Fruit fly (Drosophila melanogaster) whole organism, embryonic: ENCODE measurements around the gene CG31817.

Source experiments
- Asciz ChIP-seq: fragments of 200-800 bp; sonication (Bioruptor generic); optimal IDR thresholded peaks from 2 replicates; lab custom pipeline; 2017; ENCODE audit warnings: missing biosample characterization, mild to moderate bottlenecking, missing genetic modification characterization, missing genetic modification reagents
- Blimp-1 ChIP-seq: fragments of 200-800 bp; sonication (Bioruptor generic); optimal IDR thresholded peaks from 3 replicates; lab custom pipeline; 2018; ENCODE audit warnings: missing biosample characterization, missing genetic modification characterization, mild to moderate bottlenecking, moderate library complexity, missing genetic modification reagents
- CG10431 ChIP-seq: fragments of 200-800 bp; sonication (Bioruptor generic); optimal IDR thresholded peaks from 3 replicates; lab custom pipeline; 2018; ENCODE audit warnings: missing biosample characterization, mild to moderate bottlenecking, missing genetic modification characterization
- CG11456 ChIP-seq: fragments of 200-800 bp; sonication (Bioruptor generic); IDR thresholded peaks from 3 replicates; pipeline ENCODE4 v1.3.6; 2022; ENCODE audit warnings: missing biosample characterization, missing genetic modification characterization
- CG12155 ChIP-seq: fragments of 200-800 bp; sonication (Bioruptor generic); optimal IDR thresholded peaks from 3 replicates; lab custom pipeline; 2016; ENCODE audit warnings: missing biosample characterization, missing genetic modification characterization
- CG13424 ChIP-seq: fragments of 200-800 bp; sonication (Bioruptor generic); optimal IDR thresholded peaks from 2 replicates; lab custom pipeline; 2019; ENCODE audit warnings: missing biosample characterization, mild to moderate bottlenecking, missing genetic modification characterization, moderate library complexity
- CG14441 ChIP-seq: fragments of 200-800 bp; sonication (Bioruptor generic); IDR thresholded peaks from 2 replicates; pipeline ENCODE4 v1.3.6; 2022; ENCODE audit warnings: missing biosample characterization, missing genetic modification characterization
- CG14965 ChIP-seq: fragments of 200-800 bp; sonication (Bioruptor generic); optimal IDR thresholded peaks from 2 replicates; lab custom pipeline; 2016; ENCODE audit warnings: missing biosample characterization, missing genetic modification characterization, borderline replicate concordance
- CG1602 ChIP-seq: fragments of 200-800 bp; sonication (Bioruptor generic); optimal IDR thresholded peaks from 3 replicates; lab custom pipeline; 2016; ENCODE audit warnings: missing biosample characterization, missing genetic modification characterization
- CG16779 ChIP-seq: fragments of 200-800 bp; sonication (Bioruptor generic); IDR thresholded peaks from 2 replicates; pipeline ENCODE4 v1.3.6; 2022; ENCODE audit warnings: missing biosample characterization, missing genetic modification characterization
- CG17328 ChIP-seq: fragments of 200-800 bp; sonication (Bioruptor generic); IDR thresholded peaks from 2 replicates; pipeline ENCODE4 v1.3.6; 2022; ENCODE audit warnings: missing biosample characterization, missing genetic modification characterization
- CG17359 ChIP-seq: fragments of 200-800 bp; sonication (Bioruptor generic); optimal IDR thresholded peaks from 3 replicates; lab custom pipeline; 2018; ENCODE audit warnings: missing biosample characterization, mild to moderate bottlenecking, missing genetic modification characterization, moderate library complexity
- CG17385 ChIP-seq: fragments of 200-800 bp; sonication (Bioruptor generic); optimal IDR thresholded peaks from 3 replicates; lab custom pipeline; 2018; ENCODE audit warnings: missing biosample characterization, mild to moderate bottlenecking, missing genetic modification characterization
- CG17829 ChIP-seq: fragments of 200-800 bp; optimal IDR thresholded peaks from 2 replicates; lab custom pipeline; 2019; ENCODE audit warnings: missing biosample characterization, mild to moderate bottlenecking, missing genetic modification characterization, moderate library complexity
- CG18011 ChIP-seq: fragments of 200-800 bp; sonication (Bioruptor generic); optimal IDR thresholded peaks from 2 replicates; lab custom pipeline; 2017; ENCODE audit warnings: missing biosample characterization, missing genetic modification characterization, mild to moderate bottlenecking, moderate library complexity, missing genotype
- CG2712 ChIP-seq: fragments of 200-800 bp; optimal IDR thresholded peaks from 3 replicates; lab custom pipeline; 2019; ENCODE audit warnings: missing biosample characterization, mild to moderate bottlenecking, missing genetic modification characterization, moderate library complexity
- CG3065 ChIP-seq: fragments of 200-800 bp; sonication (Bioruptor generic); optimal IDR thresholded peaks from 2 replicates; lab custom pipeline; 2016; ENCODE audit warnings: missing biosample characterization, missing genetic modification characterization
- CG6254 ChIP-seq: fragments of 200-800 bp; sonication (Bioruptor generic); optimal IDR thresholded peaks from 3 replicates; lab custom pipeline; 2017; ENCODE audit warnings: mild to moderate bottlenecking, missing biosample characterization, missing genetic modification reagents, missing genetic modification characterization
- CG7556 ChIP-seq: fragments of 200-800 bp; sonication (Bioruptor generic); optimal IDR thresholded peaks from 2 replicates; lab custom pipeline; 2017; ENCODE audit warnings: missing biosample characterization, mild to moderate bottlenecking, missing genetic modification characterization
- CG8281 ChIP-seq: fragments of 200-800 bp; sonication (Bioruptor generic); optimal IDR thresholded peaks from 2 replicates; lab custom pipeline; 2018; ENCODE audit warnings: missing biosample characterization, mild to moderate bottlenecking, missing genetic modification characterization, moderate library complexity
- CG8388 ChIP-seq: fragments of 200-800 bp; sonication (Bioruptor generic); optimal IDR thresholded peaks from 2 replicates; lab custom pipeline; 2019; ENCODE audit warnings: missing biosample characterization, mild to moderate bottlenecking, missing genetic modification characterization, moderate library complexity
- CG8478 ChIP-seq: fragments of >200 bp; optimal IDR thresholded peaks from 2 replicates; lab custom pipeline; 2018
- CG9797 ChIP-seq: fragments of 200-800 bp; sonication (Bioruptor generic); optimal IDR thresholded peaks from 3 replicates; lab custom pipeline; 2018; ENCODE audit warnings: missing biosample characterization, mild to moderate bottlenecking, missing genetic modification characterization
- E2f1 ChIP-seq: fragments of 200-800 bp; sonication (Bioruptor generic); IDR thresholded peaks from 2 replicates; pipeline ENCODE4 v1.3.6; 2022; ENCODE audit warnings: missing biosample characterization, missing genetic modification characterization
- ERR ChIP-seq: fragments of 200-800 bp; sonication (Bioruptor generic); optimal IDR thresholded peaks from 2 replicates; lab custom pipeline; 2016; ENCODE audit warnings: missing biosample characterization, missing genetic modification characterization
- HmgZ ChIP-seq: fragments of 200-800 bp; sonication (Bioruptor generic); optimal IDR thresholded peaks from 2 replicates; lab custom pipeline; 2018; ENCODE audit warnings: missing biosample characterization, mild to moderate bottlenecking, missing genetic modification characterization
- Jarid2 ChIP-seq: fragments of 200-800 bp; sonication (Bioruptor generic); optimal IDR thresholded peaks from 3 replicates; lab custom pipeline; 2017; ENCODE audit warnings: mild to moderate bottlenecking, missing biosample characterization, missing genetic modification reagents, missing genetic modification characterization
- MBD-R2 ChIP-seq: fragments of 200-800 bp; sonication (Bioruptor generic); IDR thresholded peaks from 2 replicates; pipeline ENCODE4 v1.3.6; 2022; ENCODE audit warnings: missing biosample characterization, missing genetic modification characterization
- Mad ChIP-seq: fragments of 200-800 bp; sonication (Bioruptor generic); optimal IDR thresholded peaks from 2 replicates; lab custom pipeline; 2016; ENCODE audit warnings: missing biosample characterization, missing genetic modification characterization
- Nf-YC ChIP-seq: fragments of 200-800 bp; optimal IDR thresholded peaks from 3 replicates; lab custom pipeline; 2019; ENCODE audit warnings: missing biosample characterization, mild to moderate bottlenecking, missing genetic modification characterization, moderate library complexity
- Sox102F ChIP-seq: fragments of 200-800 bp; sonication (Bioruptor generic); optimal IDR thresholded peaks from 2 replicates; lab custom pipeline; 2018; ENCODE audit warnings: missing biosample characterization, mild to moderate bottlenecking, missing genetic modification characterization, moderate library complexity
- Ssrp ChIP-seq: fragments of 200-800 bp; sonication (Bioruptor generic); optimal IDR thresholded peaks from 2 replicates; lab custom pipeline; 2018; ENCODE audit warnings: missing biosample characterization, mild to moderate bottlenecking, missing genetic modification characterization, moderate library complexity
- Trl ChIP-seq, 3 experiments: fragments of >200 bp in 2 of 3; fragments of 200-800 bp in 1 of 3; sonication (Bioruptor generic) in 1 of 3; optimal IDR thresholded peaks; 2 replicates in 1 of 3; 3 replicates in 2 of 3; lab custom pipeline; 2016 to 2017; ENCODE audit warnings: missing biosample characterization in 1 of 3, missing genetic modification characterization in 1 of 3
- Xrp1 ChIP-seq: fragments of 200-800 bp; sonication (Bioruptor generic); IDR thresholded peaks from 2 replicates; pipeline ENCODE4 v1.3.6; 2022; ENCODE audit warnings: missing biosample characterization, missing genetic modification characterization
- al ChIP-seq: fragments of 200-800 bp; sonication (Bioruptor generic); IDR thresholded peaks from 2 replicates; pipeline ENCODE4 v1.3.6; 2022; ENCODE audit warnings: missing biosample characterization, missing genetic modification characterization
- bowl ChIP-seq: fragments of 200-800 bp; sonication (Bioruptor generic); IDR thresholded peaks from 2 replicates; pipeline ENCODE4 v1.3.6; 2022; ENCODE audit warnings: missing biosample characterization, missing genetic modification characterization
- br ChIP-seq: fragments of >200 bp; optimal IDR thresholded peaks from 2 replicates; lab custom pipeline; 2017
- cas ChIP-seq: fragments of 200-800 bp; sonication (Bioruptor generic); IDR thresholded peaks from 2 replicates; pipeline ENCODE4 v1.3.6; 2022; ENCODE audit warnings: missing biosample characterization, missing genetic modification characterization
- ci ChIP-seq: fragments of 200-800 bp; sonication (Bioruptor generic); IDR thresholded peaks from 3 replicates; pipeline ENCODE4 v1.3.6; 2022; ENCODE audit warnings: missing biosample characterization, missing genetic modification characterization
- dm ChIP-seq: fragments of 200-800 bp; sonication (Bioruptor generic); optimal IDR thresholded peaks from 3 replicates; lab custom pipeline; 2016; ENCODE audit warnings: missing biosample characterization, missing genetic modification characterization
- dmrt11E ChIP-seq: fragments of 200-800 bp; sonication (Bioruptor generic); optimal IDR thresholded peaks from 3 replicates; lab custom pipeline; 2018; ENCODE audit warnings: missing biosample characterization, mild to moderate bottlenecking, missing genetic modification characterization, moderate library complexity
- ems ChIP-seq: fragments of 200-800 bp; sonication (Bioruptor generic); optimal IDR thresholded peaks from 3 replicates; lab custom pipeline; 2016; ENCODE audit warnings: missing biosample characterization, missing genetic modification characterization
- esg ChIP-seq: fragments of 200-800 bp; sonication (Bioruptor generic); conservative IDR thresholded peaks from 2 replicates; pipeline ENCODE4 v1.3.6; 2022; ENCODE audit warnings: missing biosample characterization, missing genetic modification characterization
- eyg ChIP-seq: fragments of 200-800 bp; sonication (Bioruptor generic); optimal IDR thresholded peaks from 3 replicates; lab custom pipeline; 2016; ENCODE audit warnings: missing biosample characterization, missing genetic modification characterization
- gsb-n ChIP-seq: fragments of 200-800 bp; sonication (Bioruptor generic); optimal IDR thresholded peaks from 3 replicates; lab custom pipeline; 2018; ENCODE audit warnings: missing biosample characterization, mild to moderate bottlenecking, missing genetic modification characterization
- run ChIP-seq: fragments of 200-800 bp; sonication (Bioruptor generic); optimal IDR thresholded peaks from 3 replicates; lab custom pipeline; 2018; ENCODE audit warnings: missing biosample characterization, mild to moderate bottlenecking, missing genetic modification characterization
- sob ChIP-seq: fragments of 200-800 bp; sonication (Bioruptor generic); IDR thresholded peaks from 2 replicates; pipeline ENCODE4 v1.3.6; 2022; ENCODE audit warnings: missing biosample characterization, missing genetic modification characterization
- sqz ChIP-seq: fragments of 200-800 bp; sonication (Bioruptor generic); optimal IDR thresholded peaks from 3 replicates; lab custom pipeline; 2018; ENCODE audit warnings: missing biosample characterization, mild to moderate bottlenecking, missing genetic modification characterization
- twi ChIP-seq: fragments of 200-800 bp; optimal IDR thresholded peaks from 2 replicates; lab custom pipeline; 2019; ENCODE audit warnings: missing biosample characterization, mild to moderate bottlenecking, missing genetic modification characterization, moderate library complexity
- wek ChIP-seq: fragments of 200-800 bp; sonication (Bioruptor generic); optimal IDR thresholded peaks from 3 replicates; lab custom pipeline; 2018; ENCODE audit warnings: missing biosample characterization, mild to moderate bottlenecking, missing genetic modification characterization, moderate library complexity
- wor ChIP-seq: fragments of 200-800 bp; sonication (Bioruptor generic); IDR thresholded peaks from 2 replicates; pipeline ENCODE4 v1.3.6; 2022; ENCODE audit warnings: missing biosample characterization, missing genetic modification characterization
- zfh2 ChIP-seq: fragments of 200-800 bp; sonication (Bioruptor generic); optimal IDR thresholded peaks from 2 replicates; lab custom pipeline; 2016; ENCODE audit warnings: missing biosample characterization, missing genetic modification characterization

The CG31817 gene

DNA sequence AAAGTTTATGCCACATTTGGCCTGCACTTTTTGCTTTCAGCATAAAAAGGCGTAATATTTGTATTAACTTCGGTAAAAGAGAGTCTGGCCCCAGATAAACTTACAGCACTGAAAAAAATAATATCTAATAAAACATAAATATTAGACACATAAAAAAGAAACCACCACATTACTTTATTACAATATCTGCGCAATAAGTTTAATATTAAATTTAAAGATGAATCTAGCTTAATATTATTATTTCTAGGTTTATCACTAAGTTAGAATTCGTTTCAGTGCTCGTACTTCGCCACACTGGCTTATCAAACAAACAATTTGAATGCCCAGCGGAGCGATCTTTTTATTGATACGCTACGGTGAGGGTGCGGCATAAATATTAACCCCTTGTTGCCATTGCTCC is 20.2 kb upstream of the CG31817 start (continued):
- no peak for TF ChIP-seq CG18011 (GFP tag; lab: Kevin White, UChicago)
- TF ChIP-seq esg (GFP tag; lab: Robert Waterston, UW) = peak; percentile 31
- TF ChIP-seq CG14965 (GFP tag; lab: Kevin White, UChicago) = no peak
- TF ChIP-seq twi (tag; lab: Kevin White, UChicago) = peak; percentile 13
- no peak for TF ChIP-seq wek
- no peak for TF ChIP-seq CG1602 (GFP tag; lab: Kevin White, UChicago)
- TF ChIP-seq HmgZ (tag; lab: Kevin White, UChicago) = no peak
- no peak for TF ChIP-seq CG10431 (GFP tag; lab: Kevin White, UChicago)
- TF ChIP-seq dmrt11E (tag; lab: Kevin White, UChicago) = peak; percentile 40
- no peak for TF ChIP-seq CG3065 (GFP tag; lab: Kevin White, UChicago)
- 0 out of 2 replicates have a peak, but pooled peaks have one; percentile 22 for TF ChIP-seq CG17328
- no peak for TF ChIP-seq CG16779 (GFP tag; lab: Robert Waterston, UW)
- no peak for TF ChIP-seq eyg
- peak; percentile 57 for TF ChIP-seq Blimp-1
- TF ChIP-seq E2f1 (GFP tag; lab: Robert Waterston, UW) = peak; percentile 49
- no peak for TF ChIP-seq CG8281 (tag; lab: Kevin White, UChicago)
- TF ChIP-seq sob = no peak
- TF ChIP-seq Xrp1 (GFP tag; lab: Robert Waterston, UW) = peak; percentile 54; the same call in 1 of the 2 replicates
- TF ChIP-seq CG9797 (GFP tag; lab: Kevin White, UChicago) = no peak
- no peak for TF ChIP-seq dm (GFP tag; lab: Kevin White, UChicago)
- TF ChIP-seq CG8388 (GFP tag; lab: Kevin White, UChicago) = peak; percentile 37
- peak; percentile 33; the same call in 1 of the 3 replicates for TF ChIP-seq ci (GFP tag; lab: Robert Waterston, UW)
- peak; percentile 5 for TF ChIP-seq CG17385 (GFP tag; lab: Kevin White, UChicago)
- no peak for TF ChIP-seq Nf-YC
- TF ChIP-seq ems = no peak
- no peak for TF ChIP-seq al
- TF ChIP-seq CG7556 (GFP tag; lab: Kevin White, UChicago) = peak; percentile 18
- peak; percentile 72 for TF ChIP-seq gsb-n (tag; lab: Kevin White, UChicago)
- no peak for TF ChIP-seq CG8478
- TF ChIP-seq Trl (optimal IDR thresholded peaks at IDR 0.05; lab: Kevin White, UChicago) = no peak
- no peak for TF ChIP-seq Trl (GFP tag; optimal IDR thresholded peaks at IDR 0.05; lab: Kevin White, UChicago)
- TF ChIP-seq br (lab: Kevin White, UChicago) = no peak
- TF ChIP-seq Jarid2 (GFP tag; lab: Kevin White, UChicago) = no peak
- TF ChIP-seq Asciz (GFP tag; lab: Kevin White, UChicago) = peak; percentile 18
- no peak for TF ChIP-seq CG14441
- TF ChIP-seq ERR (GFP tag; lab: Kevin White, UChicago) = no peak
- no peak for TF ChIP-seq MBD-R2 (GFP tag; lab: Robert Waterston, UW)
- TF ChIP-seq wor (GFP tag; lab: Robert Waterston, UW) = no peak
- no peak for TF ChIP-seq Mad (GFP tag; lab: Kevin White, UChicago)
- TF ChIP-seq CG17359 (tag; lab: Kevin White, UChicago) = peak; percentile 47
- peak; percentile 30 for TF ChIP-seq CG6254
- peak; percentile 1 for TF ChIP-seq Ssrp
- TF ChIP-seq sqz = peak; percentile 37
- no peak for TF ChIP-seq CG12155 (GFP tag; lab: Kevin White, UChicago)
- peak; percentile 70 for TF ChIP-seq CG2712 (tag; lab: Kevin White, UChicago)
- TF ChIP-seq zfh2 (GFP tag; lab: Kevin White, UChicago) = no peak
- TF ChIP-seq cas (GFP tag; lab: Robert Waterston, UW) = no peak
- TF ChIP-seq bowl = no peak
- peak; percentile 35 for TF ChIP-seq CG13424 (tag; lab: Kevin White, UChicago)
- TF ChIP-seq run (tag; lab: Kevin White, UChicago) = no peak
- TF ChIP-seq CG11456 = no peak
- TF ChIP-seq CG17829 (tag; lab: Kevin White, UChicago) = peak; percentile 43
- TF ChIP-seq Sox102F (GFP tag; lab: Kevin White, UChicago) = peak; percentile 64
